ENCODE assay signal across 1 fruit fly cellular context in genomic region chrX:9685568-9686413, dm6.
TF ChIP-seq lines count a peak whose summit lies in the region.

No protein-coding gene starts in this region.

TF ChIP-seq in whole organism, embryonic, 481 proteins besides CTCF, POLR2A, EP300 and RAD21 (continued from another document and continues in another):
- TF ChIP-seq nau (GFP tag; optimal IDR thresholded peaks at IDR 0.05; lab: Kevin White, UChicago) (no peak), schlank (tag; optimal IDR thresholded peaks at IDR 0.05; lab: Kevin White, UChicago) (no peak), Fer3 (tag; optimal IDR thresholded peaks at IDR 0.05; lab: Kevin White, UChicago) (peak; percentile 55), wor (GFP tag; IDR thresholded peaks at IDR 0.05; lab: Robert Waterston, UW) (no peak), BtbVII (GFP tag; optimal IDR thresholded peaks at IDR 0.05; lab: Kevin White, UChicago) (peak; percentile 36), CG2712 (tag; optimal IDR thresholded peaks at IDR 0.05; lab: Kevin White, UChicago) (peak; percentile 70), al (GFP tag; IDR thresholded peaks at IDR 0.05; lab: Robert Waterston, UW) (peak; percentile 45; the same call in 1 of the 2 replicates), ERR (GFP tag; optimal IDR thresholded peaks at IDR 0.05; lab: Kevin White, UChicago) (peak; percentile 2), CG3065 (GFP tag; optimal IDR thresholded peaks at IDR 0.05; lab: Kevin White, UChicago) (peak; percentile 39), CG7556 (GFP tag; optimal IDR thresholded peaks at IDR 0.05; lab: Kevin White, UChicago) (peak; percentile 78), C15 (GFP tag; IDR thresholded peaks at IDR 0.05; lab: Robert Waterston, UW) (no peak), HLH4C (GFP tag; IDR thresholded peaks at IDR 0.05; lab: Robert Waterston, UW; ENCODE audit: partially characterized antibody) (no peak; the same call in 1 of the 3 replicates), CG4730 (GFP tag; IDR thresholded peaks at IDR 0.05; lab: Robert Waterston, UW) (no peak), Dll (GFP tag; IDR thresholded peaks at IDR 0.05; lab: Robert Waterston, UW; ENCODE audit: partially characterized antibody) (peak; percentile 63; the same call in 3 of the 4 replicates), cg (GFP tag; optimal IDR thresholded peaks at IDR 0.05; lab: Kevin White, UChicago) (peak; percentile 36), Stat92E (GFP tag; optimal IDR thresholded peaks at IDR 0.05; lab: Kevin White, UChicago) (no peak), Ssrp (tag; optimal IDR thresholded peaks at IDR 0.05; lab: Kevin White, UChicago) (peak; percentile 61), Sin3A (optimal IDR thresholded peaks at IDR 0.05; lab: Kevin White, UChicago) (peak; percentile 1), dmrt99B (tag; optimal IDR thresholded peaks at IDR 0.05; lab: Kevin White, UChicago) (peak; percentile 63), Pdp1 (GFP tag; optimal IDR thresholded peaks at IDR 0.05; lab: Kevin White, UChicago) (peak; percentile 68 to 78), CG15696 (tag; optimal IDR thresholded peaks at IDR 0.05; lab: Kevin White, UChicago) (peak; percentile 56), CG10543 (GFP tag; optimal IDR thresholded peaks at IDR 0.05; lab: Kevin White, UChicago) (peak; percentile 93), CG2875 (GFP tag; optimal IDR thresholded peaks at IDR 0.05; lab: Kevin White, UChicago) (no peak), hb (GFP tag; IDR thresholded peaks at IDR 0.05; lab: Robert Waterston, UW; ENCODE audit: partially characterized antibody) (no peak), HHEX (GFP tag; optimal IDR thresholded peaks at IDR 0.05; lab: Kevin White, UChicago) (peak; percentile 34), crc (GFP tag; optimal IDR thresholded peaks at IDR 0.05; lab: Kevin White, UChicago) (peak; percentile 64), shn (GFP tag; optimal IDR thresholded peaks at IDR 0.05; lab: Kevin White, UChicago) (peak; percentile 79), zfh2 (GFP tag; optimal IDR thresholded peaks at IDR 0.05; lab: Kevin White, UChicago) (peak; percentile 71), hbn (GFP tag; IDR thresholded peaks at IDR 0.05; lab: Robert Waterston, UW; ENCODE audit: partially characterized antibody) (no peak), CG4404 (GFP tag; IDR thresholded peaks at IDR 0.05; lab: Robert Waterston, UW) (0 out of 2 replicates have a peak, but pooled peaks have one; percentile 28), da (GFP tag; optimal IDR thresholded peaks at IDR 0.05; lab: Kevin White, UChicago) (peak; percentile 25), gro (GFP tag; optimal IDR thresholded peaks at IDR 0.05; lab: Kevin White, UChicago) (peak; percentile 59), pzg (GFP tag; optimal IDR thresholded peaks at IDR 0.05; lab: Kevin White, UChicago) (peak; percentile 40), CG15073 (GFP tag; optimal IDR thresholded peaks at IDR 0.05; lab: Kevin White, UChicago) (no peak), ftz-f1 (GFP tag; optimal IDR thresholded peaks at IDR 0.05; lab: Kevin White, UChicago) (no peak), slou (GFP tag; optimal IDR thresholded peaks at IDR 0.05; lab: Kevin White, UChicago) (no peak), NK7.1 (GFP tag; optimal IDR thresholded peaks at IDR 0.05; lab: Kevin White, UChicago) (peak; percentile 0), dmrt11E (tag; optimal IDR thresholded peaks at IDR 0.05; lab: Kevin White, UChicago) (peak; percentile 55), B-H1 (GFP tag; IDR thresholded peaks at IDR 0.05; lab: Robert Waterston, UW) (no peak), CG18262 (tag; optimal IDR thresholded peaks at IDR 0.05; lab: Kevin White, UChicago) (peak; percentile 72), CG6654 (GFP tag; optimal IDR thresholded peaks at IDR 0.05; lab: Kevin White, UChicago) (no peak), Ptx1 (GFP tag; IDR thresholded peaks at IDR 0.05; lab: Robert Waterston, UW) (peak; percentile 42; the same call in 1 of the 2 replicates), CG15011 (GFP tag; optimal IDR thresholded peaks at IDR 0.05; lab: Kevin White, UChicago) (peak; percentile 56), Bdp1 (GFP tag; optimal IDR thresholded peaks at IDR 0.05; lab: Kevin White, UChicago) (peak; percentile 33), fd64A (GFP tag; optimal IDR thresholded peaks at IDR 0.05; lab: Kevin White, UChicago) (no peak), Hr78 (GFP tag; optimal IDR thresholded peaks at IDR 0.05; lab: Kevin White, UChicago) (peak in 1 of 2 experiments; percentile 8), CG12071 (GFP tag; optimal IDR thresholded peaks at IDR 0.05; lab: Kevin White, UChicago) (no peak), pho (GFP tag; optimal IDR thresholded peaks at IDR 0.05; lab: Kevin White, UChicago) (peak; percentile 61), fru (optimal IDR thresholded peaks at IDR 0.05; lab: Kevin White, UChicago) (peak; percentile 46), Fer1 (GFP tag; optimal IDR thresholded peaks at IDR 0.05; lab: Kevin White, UChicago) (no peak), CG6765 (GFP tag; optimal IDR thresholded peaks at IDR 0.05; lab: Kevin White, UChicago) (peak; percentile 41), Myb (GFP tag; optimal IDR thresholded peaks at IDR 0.05; lab: Kevin White, UChicago) (peak; percentile 52), CG9609 (GFP tag; optimal IDR thresholded peaks at IDR 0.05; lab: Kevin White, UChicago) (peak; percentile 49), ham (GFP tag; IDR thresholded peaks at IDR 0.05; lab: Robert Waterston, UW) (no peak), nmo (GFP tag; optimal IDR thresholded peaks at IDR 0.05; lab: Kevin White, UChicago) (peak; percentile 77), E2f1 (GFP tag; IDR thresholded peaks at IDR 0.05; lab: Robert Waterston, UW) (no peak), CG3281 (GFP tag; optimal IDR thresholded peaks at IDR 0.05; lab: Kevin White, UChicago) (peak; percentile 72), aop (GFP tag; IDR thresholded peaks at IDR 0.05; lab: Robert Waterston, UW) (no peak), Asciz (GFP tag; optimal IDR thresholded peaks at IDR 0.05; lab: Kevin White, UChicago) (peak; percentile 4), Doc3 (GFP tag; IDR thresholded peaks at IDR 0.05; lab: Robert Waterston, UW; ENCODE audit: partially characterized antibody) (no peak), sob (GFP tag; IDR thresholded peaks at IDR 0.05; lab: Robert Waterston, UW) (no peak; the same call in 1 of the 2 replicates), ro (GFP tag; IDR thresholded peaks at IDR 0.05; lab: Robert Waterston, UW) (no peak), Dp (GFP tag; optimal IDR thresholded peaks at IDR 0.05; lab: Kevin White, UChicago) (no peak), mld (GFP tag; IDR thresholded peaks at IDR 0.05; lab: Robert Waterston, UW; ENCODE audit: partially characterized antibody) (peak; percentile 26; the same call in 1 of the 3 replicates), CG2116 (GFP tag; optimal IDR thresholded peaks at IDR 0.05; lab: Kevin White, UChicago) (no peak), trem (tag; optimal IDR thresholded peaks at IDR 0.05; lab: Kevin White, UChicago) (no peak), CG30020 (tag; optimal IDR thresholded peaks at IDR 0.05; lab: Kevin White, UChicago) (peak; percentile 25), CG14965 (GFP tag; optimal IDR thresholded peaks at IDR 0.05; lab: Kevin White, UChicago; ENCODE audit: borderline replicate concordance) (no peak), CG6175 (GFP tag; IDR thresholded peaks at IDR 0.05; lab: Robert Waterston, UW) (no peak), Bgb (GFP tag; IDR thresholded peaks at IDR 0.05; lab: Robert Waterston, UW; ENCODE audit: partially characterized antibody) (peak; percentile 39; the same call in 1 of the 2 replicates), CG4854 (GFP tag; optimal IDR thresholded peaks at IDR 0.05; lab: Kevin White, UChicago) (no peak), corto (GFP tag; optimal IDR thresholded peaks at IDR 0.05; lab: Kevin White, UChicago) (no peak), CG5245 (GFP tag; optimal IDR thresholded peaks at IDR 0.05; lab: Kevin White, UChicago) (no peak), HLH54F (GFP tag; optimal IDR thresholded peaks at IDR 0.05; lab: Kevin White, UChicago) (peak; percentile 66), Max (GFP tag; optimal IDR thresholded peaks at IDR 0.05; lab: Kevin White, UChicago) (peak; percentile 52), tx (GFP tag; optimal IDR thresholded peaks at IDR 0.05; lab: Kevin White, UChicago) (peak; percentile 61), CG7839 (tag; optimal IDR thresholded peaks at IDR 0.05; lab: Kevin White, UChicago) (peak; percentile 73), Nf-YC (tag; optimal IDR thresholded peaks at IDR 0.05; lab: Kevin White, UChicago) (peak; percentile 71), lov (optimal IDR thresholded peaks at IDR 0.05; lab: Kevin White, UChicago) (no peak), lov (GFP tag; IDR thresholded peaks at IDR 0.05; lab: Robert Waterston, UW) (no peak), prd (optimal IDR thresholded peaks at IDR 0.05; lab: Kevin White, UChicago) (no peak), prd (GFP tag; IDR thresholded peaks at IDR 0.05; lab: Robert Waterston, UW) (peak; percentile 35; the same call in 2 of the 3 replicates), ap (GFP tag; IDR thresholded peaks at IDR 0.05; lab: Robert Waterston, UW) (no peak), chm (GFP tag; IDR thresholded peaks at IDR 0.05; lab: Robert Waterston, UW) (no peak; the same call in 1 of the 2 replicates), CG4617 (GFP tag; optimal IDR thresholded peaks at IDR 0.05; lab: Kevin White, UChicago; ENCODE audit: borderline replicate concordance) (no peak), CG7928 (GFP tag; optimal IDR thresholded peaks at IDR 0.05; lab: Kevin White, UChicago) (no peak), CG18011 (GFP tag; optimal IDR thresholded peaks at IDR 0.05; lab: Kevin White, UChicago) (no peak), Oli (tag; optimal IDR thresholded peaks at IDR 0.05; lab: Kevin White, UChicago) (peak; percentile 58), CG17359 (tag; optimal IDR thresholded peaks at IDR 0.05; lab: Kevin White, UChicago) (peak; percentile 47), CG12659 (GFP tag; optimal IDR thresholded peaks at IDR 0.05; lab: Kevin White, UChicago) (peak; percentile 32), CG13775 (GFP tag; optimal IDR thresholded peaks at IDR 0.05; lab: Kevin White, UChicago) (peak; percentile 54), CG34376 (GFP tag; optimal IDR thresholded peaks at IDR 0.05; lab: Kevin White, UChicago) (peak; percentile 71), CG8478 (optimal IDR thresholded peaks at IDR 0.05; lab: Kevin White, UChicago) (no peak), gsb (GFP tag; IDR thresholded peaks at IDR 0.05; lab: Robert Waterston, UW) (no peak), ems (GFP tag; optimal IDR thresholded peaks at IDR 0.05; lab: Kevin White, UChicago) (peak; percentile 52), p53 (GFP tag; optimal IDR thresholded peaks at IDR 0.05; lab: Kevin White, UChicago) (no peak), Spps (tag; optimal IDR thresholded peaks at IDR 0.05; lab: Kevin White, UChicago) (no peak), CG10565 (GFP tag; optimal IDR thresholded peaks at IDR 0.05; lab: Kevin White, UChicago) (no peak), pum (GFP tag; optimal IDR thresholded peaks at IDR 0.05; lab: Kevin White, UChicago) (peak; percentile 55), Drgx (GFP tag; IDR thresholded peaks at IDR 0.05; lab: Robert Waterston, UW) (no peak), az2 (GFP tag; optimal IDR thresholded peaks at IDR 0.05; lab: Kevin White, UChicago) (peak; percentile 55), H15 (GFP tag; IDR thresholded peaks at IDR 0.05; lab: Robert Waterston, UW) (no peak), CG8944 (GFP tag; optimal IDR thresholded peaks at IDR 0.05; lab: Kevin White, UChicago) (no peak), CG6689 (GFP tag; IDR thresholded peaks at IDR 0.05; lab: Robert Waterston, UW) (no peak), CG7745 (tag; optimal IDR thresholded peaks at IDR 0.05; lab: Kevin White, UChicago) (no peak), CG6683 (GFP tag; optimal IDR thresholded peaks at IDR 0.05; lab: Kevin White, UChicago) (peak; percentile 29), ara (GFP tag; IDR thresholded peaks at IDR 0.05; lab: Robert Waterston, UW) (0 out of 2 replicates have a peak, but pooled peaks have one; percentile 27), MBD-R2 (GFP tag; IDR thresholded peaks at IDR 0.05; lab: Robert Waterston, UW) (no peak), CG10431 (GFP tag; optimal IDR thresholded peaks at IDR 0.05; lab: Kevin White, UChicago) (no peak), Atf-2 (GFP tag; optimal IDR thresholded peaks at IDR 0.05; lab: Kevin White, UChicago) (peak; percentile 49), CG7357 (GFP tag; IDR thresholded peaks at IDR 0.05; lab: Robert Waterston, UW) (no peak), sqz (GFP tag; optimal IDR thresholded peaks at IDR 0.05; lab: Kevin White, UChicago) (no peak), CG1832 (GFP tag; optimal IDR thresholded peaks at IDR 0.05; lab: Kevin White, UChicago) (no peak), CG16813 (GFP tag; IDR thresholded peaks at IDR 0.05; lab: Robert Waterston, UW; ENCODE audit: partially characterized antibody) (peak; percentile 71), CG7786 (GFP tag; optimal IDR thresholded peaks at IDR 0.05; lab: Kevin White, UChicago) (peak; percentile 72), Scr (GFP tag; IDR thresholded peaks at IDR 0.05; lab: Robert Waterston, UW; ENCODE audit: partially characterized antibody) (peak; percentile 70), hth (optimal IDR thresholded peaks at IDR 0.05; lab: Kevin White, UChicago) (no peak), crol (GFP tag; IDR thresholded peaks at IDR 0.05; lab: Robert Waterston, UW) (no peak), CG3726 (GFP tag; IDR thresholded peaks at IDR 0.05; lab: Robert Waterston, UW) (no peak), ase (GFP tag; IDR thresholded peaks at IDR 0.05; lab: Robert Waterston, UW) (no peak), zfh1 (GFP tag; IDR thresholded peaks at IDR 0.05; lab: Robert Waterston, UW) (no peak), CG10959 (GFP tag; IDR thresholded peaks at IDR 0.05; lab: Robert Waterston, UW) (no peak), bigmax (GFP tag; optimal IDR thresholded peaks at IDR 0.05; lab: Kevin White, UChicago) (no peak), CG10267 (tag; optimal IDR thresholded peaks at IDR 0.05; lab: Kevin White, UChicago) (peak; percentile 46), CG7271 (tag; optimal IDR thresholded peaks at IDR 0.05; lab: Kevin White, UChicago) (no peak), abd-A (tag; optimal IDR thresholded peaks at IDR 0.05; lab: Kevin White, UChicago) (peak; percentile 25), sisA (GFP tag; IDR thresholded peaks at IDR 0.05; lab: Robert Waterston, UW) (0 out of 2 replicates have a peak, but pooled peaks have one; percentile 13), row (GFP tag; IDR thresholded peaks at IDR 0.05; lab: Robert Waterston, UW) (peak; percentile 95), CrebB (tag; optimal IDR thresholded peaks at IDR 0.05; lab: Kevin White, UChicago) (no peak), CG17385 (GFP tag; optimal IDR thresholded peaks at IDR 0.05; lab: Kevin White, UChicago) (peak; percentile 54), Hr3 (GFP tag; optimal IDR thresholded peaks at IDR 0.05; lab: Kevin White, UChicago) (peak; percentile 62), CG17829 (tag; optimal IDR thresholded peaks at IDR 0.05; lab: Kevin White, UChicago) (peak; percentile 53)
